Fruit fly (Drosophila melanogaster): ENCODE measurements around the gene rtet.

The rtet gene

DNA sequence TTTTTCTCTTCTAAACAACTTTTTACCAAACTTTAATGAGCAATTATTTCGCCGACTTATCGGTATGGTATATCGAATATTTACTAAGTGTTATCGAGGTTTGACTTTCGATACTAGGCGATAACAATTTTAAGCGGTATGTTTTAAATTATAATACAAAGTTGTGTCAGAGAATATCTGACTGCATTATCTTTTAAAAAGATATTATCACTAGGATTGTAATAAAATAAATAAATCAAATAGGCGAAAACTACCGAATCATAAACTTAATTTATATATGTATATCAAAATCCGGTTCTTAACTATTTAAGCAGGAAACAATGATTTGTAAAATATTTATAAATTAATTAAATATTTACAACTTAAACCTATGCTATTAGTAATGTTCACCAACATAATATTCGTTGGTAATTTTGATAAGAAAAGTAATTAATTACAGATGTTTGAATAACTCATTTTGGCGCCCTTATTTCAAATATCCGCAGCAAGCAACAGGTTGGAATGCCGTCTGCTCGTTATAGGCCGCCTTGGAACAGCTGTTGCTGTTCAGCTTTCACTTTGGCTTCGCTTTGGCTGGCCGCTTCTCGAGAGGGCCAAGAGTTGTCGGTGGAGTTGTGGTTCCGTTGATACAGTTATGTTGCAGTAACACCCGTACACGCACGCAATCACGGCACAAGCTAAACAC lies at the start of gene rtet, which contains the start of gene Sec15 (continued):
- TF ChIP-seq stwl (tag; optimal IDR thresholded peaks at IDR 0.05): peak; percentile 44
- TF ChIP-seq emc (GFP tag; optimal IDR thresholded peaks at IDR 0.05): no peak
- TF ChIP-seq ab (GFP tag; optimal IDR thresholded peaks at IDR 0.05): no peak
- TF ChIP-seq CG12942 (GFP tag; optimal IDR thresholded peaks at IDR 0.05): peak; percentile 38
- TF ChIP-seq CrebB (tag; optimal IDR thresholded peaks at IDR 0.05): no peak
- TF ChIP-seq Oaz (GFP tag; IDR thresholded peaks at IDR 0.05): 0 out of 2 replicates have a peak, but pooled peaks have one; percentile 17
- no peak for TF ChIP-seq Gsc (GFP tag; IDR thresholded peaks at IDR 0.05)
- TF ChIP-seq wek (GFP tag; optimal IDR thresholded peaks at IDR 0.05): peak; percentile 4
- no peak for TF ChIP-seq br (optimal IDR thresholded peaks at IDR 0.05)
- no peak for TF ChIP-seq sim (GFP tag; IDR thresholded peaks at IDR 0.05)
- TF ChIP-seq CG31441 (GFP tag; IDR thresholded peaks at IDR 0.05): peak; percentile 55
- peak; percentile 45; the same call in 1 of the 2 replicates for TF ChIP-seq Atf6 (GFP tag; IDR thresholded peaks at IDR 0.05)
- peak; percentile 80 for TF ChIP-seq E2f2 (GFP tag; IDR thresholded peaks at IDR 0.05)
- TF ChIP-seq CG17802 (tag; optimal IDR thresholded peaks at IDR 0.05): peak; percentile 49
- no peak for TF ChIP-seq org-1 (GFP tag; optimal IDR thresholded peaks at IDR 0.05)
- TF ChIP-seq schlank (tag; optimal IDR thresholded peaks at IDR 0.05): no peak
- TF ChIP-seq CG12659 (GFP tag; optimal IDR thresholded peaks at IDR 0.05): peak; percentile 70
- TF ChIP-seq CG31224 (GFP tag; IDR thresholded peaks at IDR 0.05): no peak
- TF ChIP-seq H15 (GFP tag; IDR thresholded peaks at IDR 0.05): peak; percentile 47; the same call in 1 of the 3 replicates
- peak; percentile 34 for TF ChIP-seq Myb (GFP tag; optimal IDR thresholded peaks at IDR 0.05)
- peak; percentile 72 for TF ChIP-seq CG1603 (tag; optimal IDR thresholded peaks at IDR 0.05)
- TF ChIP-seq nmo (GFP tag; optimal IDR thresholded peaks at IDR 0.05): peak; percentile 78
- TF ChIP-seq lmd (GFP tag; IDR thresholded peaks at IDR 0.05): peak; percentile 67
- no peak for TF ChIP-seq TFAM (GFP tag; optimal IDR thresholded peaks at IDR 0.05)
- TF ChIP-seq CG12104 (GFP tag; optimal IDR thresholded peaks at IDR 0.05): peak; percentile 21
- TF ChIP-seq abd-A (tag; optimal IDR thresholded peaks at IDR 0.05): no peak
- no peak for TF ChIP-seq CG2875 (GFP tag; optimal IDR thresholded peaks at IDR 0.05)
- TF ChIP-seq CG7271 (tag; optimal IDR thresholded peaks at IDR 0.05): no peak
- TF ChIP-seq en (GFP tag; optimal IDR thresholded peaks at IDR 0.05): no peak
- no peak for TF ChIP-seq Lim3 (GFP tag; IDR thresholded peaks at IDR 0.05)
- TF ChIP-seq Scr (GFP tag; IDR thresholded peaks at IDR 0.05; ENCODE audit: partially characterized antibody): peak; percentile 64
- TF ChIP-seq Hr3 (GFP tag; optimal IDR thresholded peaks at IDR 0.05): peak; percentile 60
- TF ChIP-seq Taf1 (GFP tag; IDR thresholded peaks at IDR 0.05): no peak
- peak; percentile 72 for TF ChIP-seq CG2712 (tag; optimal IDR thresholded peaks at IDR 0.05)
- no peak for TF ChIP-seq Sry-β (GFP tag; optimal IDR thresholded peaks at IDR 0.05)
- TF ChIP-seq ac (GFP tag; optimal IDR thresholded peaks at IDR 0.05): no peak
- TF ChIP-seq dmrt99B (tag; optimal IDR thresholded peaks at IDR 0.05): no peak
- no peak for TF ChIP-seq vfl (GFP tag; optimal IDR thresholded peaks at IDR 0.05)
- 0 out of 3 replicates have a peak, but pooled peaks have one; percentile 22 for TF ChIP-seq sr (GFP tag; IDR thresholded peaks at IDR 0.05)
- no peak for TF ChIP-seq Trl (optimal IDR thresholded peaks at IDR 0.05)
- TF ChIP-seq Trl (GFP tag; optimal IDR thresholded peaks at IDR 0.05): no peak
- TF ChIP-seq CG11723 (GFP tag; optimal IDR thresholded peaks at IDR 0.05): peak; percentile 60
- peak; percentile 79 for TF ChIP-seq CG15696 (tag; optimal IDR thresholded peaks at IDR 0.05)
- TF ChIP-seq Ravus (GFP tag; IDR thresholded peaks at IDR 0.05): no peak
- TF ChIP-seq CG1024 (GFP tag; IDR thresholded peaks at IDR 0.05): peak; percentile 48; the same call in 1 of the 2 replicates
- TF ChIP-seq CG4424 (GFP tag; optimal IDR thresholded peaks at IDR 0.05): peak; percentile 54
- TF ChIP-seq CG16813 (GFP tag; IDR thresholded peaks at IDR 0.05; ENCODE audit: partially characterized antibody): peak; percentile 65
- TF ChIP-seq CG10565 (GFP tag; optimal IDR thresholded peaks at IDR 0.05): no peak
- TF ChIP-seq dati (GFP tag; IDR thresholded peaks at IDR 0.05): no peak
- no peak for TF ChIP-seq CG11504 (tag; optimal IDR thresholded peaks at IDR 0.05)
- peak; percentile 62 for TF ChIP-seq ara (GFP tag; IDR thresholded peaks at IDR 0.05)
